Fruit fly (Drosophila melanogaster) whole organism, embryonic: ENCODE results near the gene CG17127.

Source experiments
- Antp ChIP-seq: fragments of 200-800 bp; sonication (Bioruptor generic); optimal IDR thresholded peaks from 3 replicates; lab custom pipeline; 2016; ENCODE audit warnings: missing biosample characterization, missing genetic modification characterization
- CG1024 ChIP-seq: fragments of 200-800 bp; sonication (Bioruptor generic); IDR thresholded peaks from 2 replicates; pipeline ENCODE4 v1.3.6; 2022; ENCODE audit warnings: missing biosample characterization, missing genetic modification characterization
- CG10543 ChIP-seq: fragments of 200-800 bp; sonication (Bioruptor generic); optimal IDR thresholded peaks from 3 replicates; lab custom pipeline; 2017; ENCODE audit warnings: missing biosample characterization, mild to moderate bottlenecking, missing genetic modification characterization, moderate library complexity
- CG11085 ChIP-seq: fragments of 200-800 bp; sonication (Bioruptor generic); IDR thresholded peaks from 2 replicates; pipeline ENCODE4 v1.3.6; 2022; ENCODE audit warnings: missing biosample characterization, missing genetic modification characterization
- CG11247 ChIP-seq: fragments of 200-800 bp; sonication (Bioruptor generic); IDR thresholded peaks from 2 replicates; pipeline ENCODE4 v1.3.6; 2022; ENCODE audit warnings: missing biosample characterization, missing genetic modification characterization
- CG13424 ChIP-seq: fragments of 200-800 bp; sonication (Bioruptor generic); optimal IDR thresholded peaks from 2 replicates; lab custom pipeline; 2019; ENCODE audit warnings: missing biosample characterization, mild to moderate bottlenecking, missing genetic modification characterization, moderate library complexity
- CG13894 ChIP-seq: fragments of 200-800 bp; sonication (Bioruptor generic); optimal IDR thresholded peaks from 3 replicates; lab custom pipeline; 2018; ENCODE audit warnings: missing biosample characterization, mild to moderate bottlenecking, missing genetic modification characterization, moderate library complexity
- CG14050 ChIP-seq: fragments of 200-800 bp; sonication (Bioruptor generic); IDR thresholded peaks from 3 replicates; pipeline ENCODE4 v1.3.6; 2022; ENCODE audit warnings: missing biosample characterization, missing genetic modification characterization
- CG15601 ChIP-seq: fragments of 200-800 bp; sonication (Bioruptor generic); optimal IDR thresholded peaks from 3 replicates; lab custom pipeline; 2019; ENCODE audit warnings: missing biosample characterization, mild to moderate bottlenecking, missing genetic modification characterization, moderate library complexity
- CG17186 ChIP-seq: fragments of 200-800 bp; sonication (Bioruptor generic); optimal IDR thresholded peaks from 3 replicates; lab custom pipeline; 2017; ENCODE audit warnings: missing biosample characterization, missing genetic modification reagents, missing genetic modification characterization
- CG17328 ChIP-seq: fragments of 200-800 bp; sonication (Bioruptor generic); IDR thresholded peaks from 2 replicates; pipeline ENCODE4 v1.3.6; 2022; ENCODE audit warnings: missing biosample characterization, missing genetic modification characterization
- CG2120 ChIP-seq: fragments of 200-800 bp; sonication (Bioruptor generic); optimal IDR thresholded peaks from 3 replicates; lab custom pipeline; 2016; ENCODE audit warnings: missing biosample characterization, missing genetic modification characterization
- CG31388 ChIP-seq: fragments of 200-800 bp; sonication (Bioruptor generic); optimal IDR thresholded peaks from 2 replicates; lab custom pipeline; 2016; ENCODE audit warnings: missing biosample characterization, missing genetic modification characterization
- CG33213 ChIP-seq: fragments of 200-800 bp; sonication (Bioruptor generic); optimal IDR thresholded peaks from 3 replicates; lab custom pipeline; 2016; ENCODE audit warnings: missing biosample characterization, missing genetic modification characterization
- CG3995 ChIP-seq: fragments of 200-800 bp; sonication (Bioruptor generic); optimal IDR thresholded peaks from 3 replicates; lab custom pipeline; 2016; ENCODE audit warnings: missing biosample characterization, missing genetic modification characterization
- CG43689 ChIP-seq: fragments of 200-800 bp; sonication (Bioruptor generic); IDR thresholded peaks from 2 replicates; pipeline ENCODE4 v1.3.6; 2022; ENCODE audit warnings: missing biosample characterization, missing genetic modification characterization
- CG4424 ChIP-seq: fragments of 200-800 bp; sonication (Bioruptor generic); optimal IDR thresholded peaks from 3 replicates; lab custom pipeline; 2016; ENCODE audit warnings: missing biosample characterization, missing genetic modification characterization
- CG6272 ChIP-seq: fragments of 200-800 bp; sonication (Bioruptor generic); IDR thresholded peaks from 2 replicates; pipeline ENCODE4 v1.3.6; 2022; ENCODE audit warnings: missing biosample characterization, missing genetic modification characterization
- CG9817 ChIP-seq: fragments of 200-800 bp; sonication (Bioruptor generic); optimal IDR thresholded peaks from 2 replicates; lab custom pipeline; 2018; ENCODE audit warnings: missing biosample characterization, mild to moderate bottlenecking, missing genetic modification characterization, moderate library complexity
- Dll ChIP-seq: fragments of 200-800 bp; sonication (Bioruptor generic); IDR thresholded peaks from 4 replicates; pipeline ENCODE4 v1.3.6; 2022; ENCODE audit warnings: missing biosample characterization, missing genetic modification characterization; ENCODE audit not compliant: partially characterized antibody
- E2f1 ChIP-seq: fragments of 200-800 bp; sonication (Bioruptor generic); IDR thresholded peaks from 2 replicates; pipeline ENCODE4 v1.3.6; 2022; ENCODE audit warnings: missing biosample characterization, missing genetic modification characterization
- Fer2 ChIP-seq: fragments of 200-800 bp; sonication (Bioruptor generic); optimal IDR thresholded peaks from 2 replicates; lab custom pipeline; 2018; ENCODE audit warnings: missing biosample characterization, mild to moderate bottlenecking, missing genetic modification characterization, moderate library complexity
- GATAe ChIP-seq: fragments of 200-800 bp; sonication (Bioruptor generic); conservative IDR thresholded peaks from 2 replicates; pipeline ENCODE4 v1.3.6; 2022; ENCODE audit warnings: missing biosample characterization, missing genetic modification characterization
- HLH54F ChIP-seq: fragments of 200-800 bp; sonication (Bioruptor generic); optimal IDR thresholded peaks from 3 replicates; lab custom pipeline; 2016; ENCODE audit warnings: missing biosample characterization, missing genetic modification characterization
- Hmr ChIP-seq: fragments of 200-800 bp; sonication (Bioruptor generic); optimal IDR thresholded peaks from 3 replicates; lab custom pipeline; 2017; ENCODE audit warnings: mild to moderate bottlenecking, missing biosample characterization, missing genetic modification reagents, missing genetic modification characterization
- Hr3 ChIP-seq: fragments of 200-800 bp; sonication (Bioruptor generic); optimal IDR thresholded peaks from 3 replicates; lab custom pipeline; 2016; ENCODE audit warnings: missing biosample characterization, missing genetic modification characterization
- Hr39 ChIP-seq: fragments of >200 bp; optimal IDR thresholded peaks from 2 replicates; lab custom pipeline; 2017
- Hsf ChIP-seq: fragments of 200-800 bp; sonication (Bioruptor generic); optimal IDR thresholded peaks from 3 replicates; lab custom pipeline; 2016; ENCODE audit warnings: missing biosample characterization, missing genetic modification characterization
- TFAM ChIP-seq: fragments of 200-800 bp; sonication (Bioruptor generic); optimal IDR thresholded peaks from 2 replicates; lab custom pipeline; 2017; ENCODE audit warnings: missing biosample characterization, missing genetic modification characterization, inconsistent platforms
- Xrp1 ChIP-seq: fragments of 200-800 bp; sonication (Bioruptor generic); IDR thresholded peaks from 2 replicates; pipeline ENCODE4 v1.3.6; 2022; ENCODE audit warnings: missing biosample characterization, missing genetic modification characterization
- abd-A ChIP-seq: fragments of 200-800 bp; sonication (Bioruptor generic); optimal IDR thresholded peaks from 3 replicates; lab custom pipeline; 2019; ENCODE audit warnings: missing biosample characterization, mild to moderate bottlenecking, missing genetic modification characterization, moderate library complexity
- al ChIP-seq: fragments of 200-800 bp; sonication (Bioruptor generic); IDR thresholded peaks from 2 replicates; pipeline ENCODE4 v1.3.6; 2022; ENCODE audit warnings: missing biosample characterization, missing genetic modification characterization
- cas ChIP-seq: fragments of 200-800 bp; sonication (Bioruptor generic); IDR thresholded peaks from 2 replicates; pipeline ENCODE4 v1.3.6; 2022; ENCODE audit warnings: missing biosample characterization, missing genetic modification characterization
- chn ChIP-seq: fragments of 200-800 bp; sonication (Bioruptor generic); optimal IDR thresholded peaks from 2 replicates; lab custom pipeline; 2016; ENCODE audit warnings: missing biosample characterization, missing genetic modification characterization
- danr ChIP-seq: fragments of 200-800 bp; sonication (Bioruptor generic); IDR thresholded peaks from 2 replicates; pipeline ENCODE4 v1.3.6; 2022; ENCODE audit warnings: missing biosample characterization, missing genetic modification characterization
- dimm ChIP-seq: fragments of 200-800 bp; sonication (Bioruptor generic); IDR thresholded peaks from 2 replicates; pipeline ENCODE4 v1.3.6; 2022; ENCODE audit warnings: missing biosample characterization, missing genetic modification characterization
- ewg ChIP-seq: fragments of 200-800 bp; sonication (Bioruptor generic); optimal IDR thresholded peaks from 3 replicates; lab custom pipeline; 2017; ENCODE audit warnings: mild to moderate bottlenecking, missing biosample characterization, missing genetic modification reagents, missing genetic modification characterization
- fd64A ChIP-seq: fragments of 200-800 bp; sonication (Bioruptor generic); optimal IDR thresholded peaks from 3 replicates; lab custom pipeline; 2018; ENCODE audit warnings: missing biosample characterization, mild to moderate bottlenecking, missing genetic modification characterization
- fd96Cb ChIP-seq: fragments of 200-800 bp; sonication (Bioruptor generic); optimal IDR thresholded peaks from 2 replicates; lab custom pipeline; 2018; ENCODE audit warnings: missing biosample characterization, mild to moderate bottlenecking, missing genetic modification characterization, moderate library complexity
- ham ChIP-seq: fragments of 200-800 bp; sonication (Bioruptor generic); IDR thresholded peaks from 2 replicates; pipeline ENCODE4 v1.3.6; 2022; ENCODE audit warnings: missing biosample characterization, missing genetic modification characterization
- luna ChIP-seq: fragments of 200-800 bp; sonication (Bioruptor generic); optimal IDR thresholded peaks from 2 replicates; lab custom pipeline; 2016; ENCODE audit warnings: missing biosample characterization, missing genetic modification characterization
- oc ChIP-seq: fragments of 200-800 bp; sonication (Bioruptor generic); optimal IDR thresholded peaks from 2 replicates; lab custom pipeline; 2018; ENCODE audit warnings: missing biosample characterization, mild to moderate bottlenecking, missing genetic modification characterization, moderate library complexity
- pho ChIP-seq: fragments of 200-800 bp; sonication (Bioruptor generic); optimal IDR thresholded peaks from 2 replicates; lab custom pipeline; 2016; ENCODE audit warnings: missing biosample characterization, missing genetic modification characterization
- prd ChIP-seq, 3 experiments: fragments of >200 bp in 2 of 3; fragments of 200-800 bp in 1 of 3; sonication (Bioruptor generic) in 1 of 3; optimal IDR thresholded peaks in 2 of 3; IDR thresholded peaks in 1 of 3; 2 replicates in 2 of 3; 3 replicates in 1 of 3; pipeline versions ENCODE4 v1.3.6 to Lab custom; 2017 to 2022; ENCODE audit warnings: missing biosample characterization in 1 of 3, missing genetic modification characterization in 1 of 3
- row ChIP-seq: fragments of 200-800 bp; sonication (Bioruptor generic); IDR thresholded peaks from 3 replicates; pipeline ENCODE4 v1.3.6; 2022; ENCODE audit warnings: missing biosample characterization, missing genetic modification characterization
- sens-2 ChIP-seq: fragments of 200-800 bp; sonication (Bioruptor generic); IDR thresholded peaks from 2 replicates; pipeline ENCODE4 v1.3.6; 2022; ENCODE audit warnings: missing biosample characterization, missing genetic modification characterization
- seq ChIP-seq: fragments of 200-800 bp; sonication (Bioruptor generic); IDR thresholded peaks from 2 replicates; pipeline ENCODE4 v1.3.6; 2022; ENCODE audit warnings: missing biosample characterization, missing genetic modification characterization
- tx ChIP-seq: fragments of 200-800 bp; sonication (Bioruptor generic); optimal IDR thresholded peaks from 2 replicates; lab custom pipeline; 2016; ENCODE audit warnings: missing biosample characterization, missing genetic modification characterization
- unpg ChIP-seq: fragments of 200-800 bp; sonication (Bioruptor generic); optimal IDR thresholded peaks from 3 replicates; lab custom pipeline; 2018; ENCODE audit warnings: missing biosample characterization, mild to moderate bottlenecking, missing genetic modification characterization, moderate library complexity
- vnd ChIP-seq: fragments of 200-800 bp; sonication (Bioruptor generic); IDR thresholded peaks from 3 replicates; pipeline ENCODE4 v1.3.6; 2022; ENCODE audit warnings: missing biosample characterization, missing genetic modification characterization; ENCODE audit not compliant: partially characterized antibody
- z ChIP-seq: fragments of 200-800 bp; sonication (Bioruptor generic); IDR thresholded peaks from 3 replicates; pipeline ENCODE4 v1.3.6; 2022; ENCODE audit warnings: missing biosample characterization, missing genetic modification characterization
- zen2 ChIP-seq: fragments of 200-800 bp; sonication (Bioruptor generic); IDR thresholded peaks from 3 replicates; pipeline ENCODE4 v1.3.6; 2022; ENCODE audit warnings: missing biosample characterization, missing genetic modification characterization; ENCODE audit not compliant: partially characterized antibody

Gene CG17127

dm6 chr2L:10735923-10736322 lies 34.7 kb upstream of the CG17127 start, which contains the start of gene Nup107 (continued):
- TF ChIP-seq ham (GFP tag; lab: Robert Waterston, UW) (no peak), CG13894 (tag; lab: Kevin White, UChicago) (no peak), cas (GFP tag; lab: Robert Waterston, UW) (no peak), Hr39 (lab: Kevin White, UChicago) (no peak), CG15601 (tag; lab: Kevin White, UChicago) (no peak), CG11085 (GFP tag; lab: Robert Waterston, UW) (no peak), Antp (GFP tag; lab: Kevin White, UChicago) (peak; percentile 22), E2f1 (GFP tag; lab: Robert Waterston, UW) (0 out of 2 replicates have a peak, but pooled peaks have one; percentile 32), zen2 (GFP tag; lab: Robert Waterston, UW) (no peak), CG4424 (no peak), GATAe (GFP tag; lab: Robert Waterston, UW) (no peak), Fer2 (tag; lab: Kevin White, UChicago) (no peak), z (GFP tag; lab: Robert Waterston, UW) (no peak), row (GFP tag; lab: Robert Waterston, UW) (peak; percentile 77), pho (GFP tag; lab: Kevin White, UChicago) (no peak), CG13424 (tag; lab: Kevin White, UChicago) (peak; percentile 42), luna (GFP tag; lab: Kevin White, UChicago) (no peak), Dll (GFP tag; lab: Robert Waterston, UW) (no peak), CG6272 (GFP tag; lab: Robert Waterston, UW) (peak; percentile 25; the same call in 1 of the 2 replicates), chn (peak; percentile 30), unpg (GFP tag; lab: Kevin White, UChicago) (peak; percentile 8), vnd (GFP tag; lab: Robert Waterston, UW) (no peak), seq (GFP tag; lab: Robert Waterston, UW) (no peak), fd96Cb (tag; lab: Kevin White, UChicago) (peak; percentile 7), CG1024 (GFP tag; lab: Robert Waterston, UW) (peak; percentile 58; the same call in 1 of the 2 replicates), CG33213 (GFP tag; lab: Kevin White, UChicago) (no peak), sens-2 (no peak), CG9817 (tag; lab: Kevin White, UChicago) (peak; percentile 37), Hmr (no peak), CG43689 (GFP tag; lab: Robert Waterston, UW) (no peak), abd-A (tag; lab: Kevin White, UChicago) (no peak), danr (GFP tag; lab: Robert Waterston, UW) (no peak), tx (GFP tag; lab: Kevin White, UChicago) (no peak), CG3995 (GFP tag; lab: Kevin White, UChicago) (no peak), ewg (GFP tag; lab: Kevin White, UChicago) (no peak), CG17186 (no peak), CG10543 (GFP tag; lab: Kevin White, UChicago) (no peak), CG31388 (GFP tag; lab: Kevin White, UChicago) (no peak), Xrp1 (GFP tag; lab: Robert Waterston, UW) (no peak), CG2120 (GFP tag; lab: Kevin White, UChicago) (peak; percentile 38), CG11247 (GFP tag; lab: Robert Waterston, UW) (no peak), dimm (GFP tag; lab: Robert Waterston, UW) (no peak), TFAM (GFP tag; lab: Kevin White, UChicago) (no peak), Hr3 (GFP tag; lab: Kevin White, UChicago) (no peak), CG17328 (GFP tag; lab: Robert Waterston, UW) (no peak), prd (optimal IDR thresholded peaks at IDR 0.05; lab: Kevin White, UChicago) (no peak), prd (GFP tag; IDR thresholded peaks at IDR 0.05; lab: Robert Waterston, UW) (peak; percentile 31; the same call in 1 of the 3 replicates), al (GFP tag; lab: Robert Waterston, UW) (no peak), CG14050 (GFP tag; lab: Robert Waterston, UW) (no peak), Hsf (GFP tag; lab: Kevin White, UChicago) (peak; percentile 18), HLH54F (GFP tag; lab: Kevin White, UChicago) (no peak), oc (no peak), fd64A (GFP tag; lab: Kevin White, UChicago) (no peak)
